Worm (Caenorhabditis elegans) whole organism, L1 larva: ENCODE measurements around the gene pas-2.
A peak's percentile ranks its signal among the peaks of the same experiment; 100 is the strongest.

ENCODE experiments used
- C34B4.2 ChIP-seq: sonication (generic microtip); optimal IDR thresholded peaks from 2 replicates; lab custom pipeline; 2017; ENCODE audit warnings: mild to moderate bottlenecking, missing genetic modification characterization, missing compliant biosample characterization
- Y116A8C.19 ChIP-seq: sonication (generic microtip); optimal IDR thresholded peaks from 2 replicates; lab custom pipeline; 2016; ENCODE audit warnings: missing compliant biosample characterization, missing genetic modification characterization, borderline replicate concordance
- alr-1 ChIP-seq: fragments of 200-800 bp; sonication (Bioruptor generic); optimal IDR thresholded peaks from 2 replicates; lab custom pipeline; 2018; ENCODE audit warnings: borderline replicate concordance, mild to moderate bottlenecking, missing genetic modification characterization, missing compliant biosample characterization
- ceh-88 ChIP-seq: fragments of 200-800 bp; sonication (Bioruptor generic); IDR thresholded peaks from 2 replicates; pipeline ENCODE4 v1.3.6; 2022; ENCODE audit warnings: missing genetic modification characterization, missing compliant biosample characterization
- dsc-1 ChIP-seq: sonication (generic microtip); optimal IDR thresholded peaks from 2 replicates; lab custom pipeline; 2016; ENCODE audit warnings: mild to moderate bottlenecking, missing genetic modification characterization, missing compliant biosample characterization
- efl-1 ChIP-seq, 4 experiments: fragments of 150-350 bp; optimal IDR thresholded peaks in 3 of 4; peaks in 1 of 4; 1 replicate in 1 of 4; 2 replicates in 3 of 4; lab custom pipeline; 2014; ENCODE audit warnings: missing biosample characterization in 2 of 4, missing genetic modification characterization in 2 of 4, missing genetic modification reagents in 2 of 4
- efl-3 ChIP-seq: fragments of 200-800 bp; sonication (Bioruptor generic); optimal IDR thresholded peaks from 2 replicates; lab custom pipeline; 2018; ENCODE audit warnings: mild to moderate bottlenecking, missing genetic modification characterization, missing compliant biosample characterization
- egl-27 ChIP-seq, 2 experiments: fragments of 150-350 bp in 1 of 2; sonication (generic microtip); optimal IDR thresholded peaks; 3 replicates each; lab custom pipeline; 2017 to 2018; ENCODE audit warnings: missing biosample characterization in 2 of 2, missing genetic modification characterization in 2 of 2, missing genetic modification reagents in 2 of 2
- elt-2 ChIP-seq: sonication (generic microtip); optimal IDR thresholded peaks from 2 replicates; lab custom pipeline; 2016; ENCODE audit warnings: missing genetic modification characterization, mild to moderate bottlenecking, inconsistent platforms, missing compliant biosample characterization, missing genetic modification reagents
- elt-3 ChIP-seq, 6 experiments: fragments of 150-350 bp in 1 of 6; sonication (generic microtip); optimal IDR thresholded peaks; 2 replicates each; lab custom pipeline; 2017 to 2018; ENCODE audit warnings: missing biosample characterization in 6 of 6, missing genetic modification characterization in 6 of 6, inconsistent platforms in 1 of 6
- ets-5 ChIP-seq: fragments of 200-800 bp; sonication (Bioruptor generic); IDR thresholded peaks from 2 replicates; pipeline ENCODE4 v1.3.6; 2022; ENCODE audit warnings: missing genetic modification characterization, missing compliant biosample characterization
- fkh-10 ChIP-seq: sonication (generic microtip); optimal IDR thresholded peaks from 2 replicates; lab custom pipeline; 2017; ENCODE audit warnings: missing biosample characterization, missing genetic modification reagents, missing genetic modification characterization
- fos-1 ChIP-seq: fragments of 150-350 bp; optimal IDR thresholded peaks from 2 replicates; lab custom pipeline; 2014; ENCODE audit warnings: missing biosample characterization, missing genetic modification characterization
- hlh-17 ChIP-seq: fragments of 200-800 bp; sonication (Bioruptor generic); optimal IDR thresholded peaks from 2 replicates; lab custom pipeline; 2018; ENCODE audit warnings: missing genetic modification characterization, mild to moderate bottlenecking, missing compliant biosample characterization, moderate library complexity, borderline replicate concordance
- hlh-4 ChIP-seq: sonication (generic microtip); optimal IDR thresholded peaks from 2 replicates; lab custom pipeline; 2016; ENCODE audit warnings: mild to moderate bottlenecking, missing genetic modification characterization, missing compliant biosample characterization
- irx-1 ChIP-seq: sonication (generic microtip); optimal IDR thresholded peaks from 2 replicates; lab custom pipeline; 2016; ENCODE audit warnings: missing genetic modification characterization, missing compliant biosample characterization
- jun-1 ChIP-seq: fragments of 150-350 bp; optimal IDR thresholded peaks from 2 replicates; lab custom pipeline; 2014; ENCODE audit warnings: missing biosample characterization, missing genetic modification reagents, missing genetic modification characterization
- lin-14 ChIP-seq: fragments of 200-800 bp; sonication (Bioruptor generic); optimal IDR thresholded peaks from 2 replicates; lab custom pipeline; 2018; ENCODE audit warnings: mild to moderate bottlenecking, missing genetic modification characterization, moderate library complexity, missing compliant biosample characterization
- lsy-2 ChIP-seq, 2 experiments: fragments of 150-350 bp; optimal IDR thresholded peaks; 2 replicates each; lab custom pipeline; 2014; ENCODE audit warnings: missing biosample characterization in 2 of 2, missing genetic modification characterization in 2 of 2
- mab-9 ChIP-seq: fragments of 200-800 bp; sonication (Bioruptor generic); IDR thresholded peaks from 2 replicates; pipeline ENCODE4 v1.3.6; 2022; ENCODE audit warnings: missing genetic modification reagents, missing genetic modification characterization, missing compliant biosample characterization
- mef-2 ChIP-seq: fragments of 150-350 bp; optimal IDR thresholded peaks from 2 replicates; lab custom pipeline; 2014; ENCODE audit warnings: missing biosample characterization, missing genetic modification characterization
- nhr-20 ChIP-seq: sonication (generic microtip); optimal IDR thresholded peaks from 2 replicates; lab custom pipeline; 2016; ENCODE audit warnings: mild to moderate bottlenecking, missing genetic modification characterization, missing compliant biosample characterization
- nhr-47 ChIP-seq: sonication (generic microtip); optimal IDR thresholded peaks from 2 replicates; lab custom pipeline; 2016; ENCODE audit warnings: mild to moderate bottlenecking, missing genetic modification characterization, moderate library complexity, missing compliant biosample characterization
- nhr-71 ChIP-seq: sonication (generic microtip); optimal IDR thresholded peaks from 2 replicates; lab custom pipeline; 2016; ENCODE audit warnings: mild to moderate bottlenecking, missing genetic modification characterization, moderate library complexity, missing compliant biosample characterization
- nhr-76 ChIP-seq: sonication (generic microtip); optimal IDR thresholded peaks from 2 replicates; lab custom pipeline; 2017; ENCODE audit warnings: missing biosample characterization, missing genetic modification characterization
- nhr-77 ChIP-seq: fragments of 150-350 bp; optimal IDR thresholded peaks from 2 replicates; lab custom pipeline; 2014; ENCODE audit warnings: missing biosample characterization, missing genetic modification characterization
- nhr-85 ChIP-seq: sonication (generic microtip); peaks from one replicate; lab custom pipeline; 2016; ENCODE audit warnings: missing genetic modification characterization, inconsistent platforms, missing compliant biosample characterization
- nhr-90 ChIP-seq: sonication (generic microtip); optimal IDR thresholded peaks from 2 replicates; lab custom pipeline; 2016; ENCODE audit warnings: mild to moderate bottlenecking, missing genetic modification characterization, missing compliant biosample characterization; ENCODE audit not compliant: poor library complexity
- pax-3 ChIP-seq: fragments of 200-800 bp; sonication (Bioruptor generic); optimal IDR thresholded peaks from 2 replicates; lab custom pipeline; 2018; ENCODE audit warnings: mild to moderate bottlenecking, missing genetic modification characterization, moderate library complexity, missing compliant biosample characterization
- snu-23 ChIP-seq: sonication (generic microtip); optimal IDR thresholded peaks from 2 replicates; lab custom pipeline; 2016; ENCODE audit warnings: missing genetic modification characterization, missing compliant biosample characterization
- sox-4 ChIP-seq: sonication (generic microtip); optimal IDR thresholded peaks from 2 replicates; lab custom pipeline; 2016; ENCODE audit warnings: missing genetic modification characterization, missing compliant biosample characterization
- sup-37 ChIP-seq: fragments of 200-800 bp; sonication (Bioruptor generic); optimal IDR thresholded peaks from 2 replicates; lab custom pipeline; 2018; ENCODE audit warnings: mild to moderate bottlenecking, missing genetic modification characterization, missing compliant biosample characterization
- unc-130 ChIP-seq: fragments of 150-350 bp; optimal IDR thresholded peaks from 2 replicates; lab custom pipeline; 2017; ENCODE audit warnings: missing biosample characterization, missing genetic modification characterization, inconsistent platforms
- unc-62 ChIP-seq: fragments of 150-350 bp; optimal IDR thresholded peaks from 2 replicates; lab custom pipeline; 2014; ENCODE audit warnings: missing biosample characterization, missing genetic modification reagents, missing genetic modification characterization
- unc-98 ChIP-seq: fragments of 200-800 bp; sonication (Bioruptor generic); IDR thresholded peaks from 2 replicates; pipeline ENCODE4 v1.3.6; 2022; ENCODE audit warnings: missing genetic modification characterization, missing compliant biosample characterization
- vab-15 ChIP-seq: sonication (generic microtip); optimal IDR thresholded peaks from 2 replicates; lab custom pipeline; 2017; ENCODE audit warnings: missing genotype, mild to moderate bottlenecking, missing genetic modification characterization, missing compliant biosample characterization
- xbp-1 ChIP-seq: sonication (generic microtip); optimal IDR thresholded peaks from 2 replicates; lab custom pipeline; 2016; ENCODE audit warnings: missing genetic modification characterization, missing compliant biosample characterization
- zip-4 ChIP-seq: fragments of 200-800 bp; sonication (Bioruptor generic); optimal IDR thresholded peaks from 2 replicates; lab custom pipeline; 2018; ENCODE audit warnings: mild to moderate bottlenecking, missing genetic modification characterization, moderate library complexity, missing compliant biosample characterization
- ztf-11 ChIP-seq, 2 experiments: sonication (generic microtip); optimal IDR thresholded peaks; 2 replicates each; lab custom pipeline; 2016 to 2017; ENCODE audit warnings: missing genetic modification characterization in 2 of 2, missing biosample characterization in 1 of 2, missing compliant biosample characterization in 1 of 2

The pas-2 gene

DNA sequence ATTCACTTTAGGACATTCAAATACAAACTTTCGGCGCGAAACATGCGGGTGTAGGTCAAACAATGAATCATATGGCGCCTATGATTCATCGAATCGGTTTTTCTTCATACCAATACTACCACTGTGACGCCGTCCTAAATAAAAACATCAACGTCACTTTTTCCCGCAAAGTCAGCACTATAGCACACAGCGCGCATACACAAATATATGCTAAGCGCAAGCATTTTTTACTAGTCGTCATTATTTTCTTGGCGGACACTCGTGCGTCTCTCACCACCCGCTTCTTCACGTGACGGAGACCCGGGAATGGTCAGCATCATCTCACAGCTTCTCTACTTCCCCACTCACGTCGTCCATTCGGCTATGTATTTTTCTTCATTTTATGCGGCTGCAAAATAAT lies 47.0 kb upstream of the pas-2 start (continued):
- TF ChIP-seq egl-27 (tag; optimal IDR thresholded peaks at IDR 0.05; lab: Kevin White, UChicago) (no peak), xbp-1 (no peak), efl-1 (optimal IDR thresholded peaks at IDR 0.05; lab: Kevin White, UChicago) (no peak), efl-1 (GFP tag; optimal IDR thresholded peaks at IDR 0.05 in 1 of 2; lab: Kevin White, UChicago) (no peak), hlh-17 (GFP tag; lab: Kevin White, UChicago) (no peak), unc-98 (GFP tag; lab: Robert Waterston, UW) (no peak), irx-1 (no peak), unc-130 (tag; lab: Kevin White, UChicago) (no peak), nhr-76 (tag; lab: Kevin White, UChicago) (no peak), sox-4 (no peak), pax-3 (peak; percentile 38), snu-23 (GFP tag; lab: Kevin White, UChicago) (no peak), lsy-2 (tag; optimal IDR thresholded peaks at IDR 0.05; lab: Kevin White, UChicago) (peak in 1 of 2 experiments; percentile 30), nhr-90 (tag; lab: Kevin White, UChicago) (no peak), ceh-88 (no peak), unc-62 (no peak), nhr-77 (tag; lab: Kevin White, UChicago) (peak; percentile 23), vab-15 (no peak), dsc-1 (no peak), jun-1 (tag; lab: Kevin White, UChicago) (peak; percentile 48), mab-9 (GFP tag; lab: Robert Waterston, UW) (no peak), fkh-10 (GFP tag; lab: Kevin White, UChicago) (no peak), nhr-47 (tag; lab: Kevin White, UChicago) (peak; percentile 40), nhr-85 (peak; percentile 53), elt-3 (tag; optimal IDR thresholded peaks at IDR 0.05; lab: Kevin White, UChicago) (no peak), zip-4 (GFP tag; lab: Kevin White, UChicago) (no peak), alr-1 (tag; lab: Kevin White, UChicago) (no peak), fos-1 (tag; lab: Kevin White, UChicago) (no peak), mef-2 (no peak), elt-2 (tag; lab: Kevin White, UChicago) (no peak), lin-14 (GFP tag; lab: Kevin White, UChicago) (peak; percentile 65), ztf-11 (tag; optimal IDR thresholded peaks at IDR 0.05; lab: Kevin White, UChicago) (no peak), ets-5 (no peak)

DNA sequence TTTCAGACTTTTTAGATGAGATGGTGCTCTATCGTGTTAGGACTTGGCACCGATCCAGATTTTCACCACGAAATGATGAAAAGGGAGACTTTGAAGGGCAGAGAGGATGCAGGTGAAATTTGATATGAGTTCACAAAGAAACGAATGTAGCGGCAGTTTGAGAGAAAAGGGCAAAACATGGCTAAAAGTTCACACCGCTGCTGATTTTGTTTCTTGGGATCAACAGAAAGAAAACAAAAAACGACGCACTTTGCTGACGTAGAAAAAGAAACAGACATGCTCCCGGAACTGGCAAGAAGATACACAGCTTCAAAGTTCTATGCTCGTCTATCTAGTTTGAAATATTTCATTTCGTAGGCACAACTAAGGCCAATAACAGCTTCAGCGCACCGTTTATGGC lies 46.6 kb upstream of the pas-2 start:
- no peak for TF ChIP-seq C34B4.2 (tag; lab: Kevin White, UChicago)
- no peak for TF ChIP-seq nhr-47 (tag; lab: Kevin White, UChicago)
- no peak for TF ChIP-seq sup-37 (GFP tag; lab: Kevin White, UChicago)
- no peak for TF ChIP-seq elt-2 (tag; lab: Kevin White, UChicago)
- TF ChIP-seq hlh-4 (tag; lab: Kevin White, UChicago) = peak; percentile 36
- peak; percentile 22 for TF ChIP-seq nhr-71 (tag; lab: Kevin White, UChicago)
- TF ChIP-seq irx-1 = no peak
- no peak for TF ChIP-seq egl-27 (tag; optimal IDR thresholded peaks at IDR 0.05; lab: Kevin White, UChicago)
- no peak for TF ChIP-seq efl-1 (optimal IDR thresholded peaks at IDR 0.05; lab: Kevin White, UChicago)
- peak in 1 of 2 experiments; percentile 49 for TF ChIP-seq efl-1 (GFP tag; optimal IDR thresholded peaks at IDR 0.05 in 1 of 2; lab: Kevin White, UChicago)
- TF ChIP-seq efl-3 (GFP tag; lab: Kevin White, UChicago) = no peak
- no peak for TF ChIP-seq Y116A8C.19 (tag; lab: Kevin White, UChicago)
- no peak for TF ChIP-seq snu-23 (GFP tag; lab: Kevin White, UChicago)
- no peak for TF ChIP-seq nhr-20 (tag; lab: Kevin White, UChicago)
